Worm (Caenorhabditis elegans) whole organism, L1 larva: ENCODE measurements around the gene acr-18.

ENCODE experiments used
- dpl-1 ChIP-seq, 3 experiments: fragments of 150-350 bp in 2 of 3; sonication (generic microtip) in 1 of 3; optimal IDR thresholded peaks; 2 replicates each; lab custom pipeline; 2014 to 2017; ENCODE audit warnings: missing biosample characterization in 3 of 3, missing genetic modification characterization in 3 of 3, missing genetic modification reagents in 3 of 3
- fkh-10 ChIP-seq: sonication (generic microtip); optimal IDR thresholded peaks from 2 replicates; lab custom pipeline; 2017; ENCODE audit warnings: missing biosample characterization, missing genetic modification reagents, missing genetic modification characterization
- grh-1 ChIP-seq: fragments of 200-800 bp; sonication (Bioruptor generic); IDR thresholded peaks from 2 replicates; pipeline ENCODE4 v1.3.6; 2022; ENCODE audit warnings: missing genetic modification reagents, missing genetic modification characterization, missing compliant biosample characterization
- mep-1 ChIP-seq: fragments of 150-350 bp; optimal IDR thresholded peaks from 2 replicates; lab custom pipeline; 2014; ENCODE audit warnings: missing biosample characterization, missing genetic modification characterization
- nhr-76 ChIP-seq: sonication (generic microtip); optimal IDR thresholded peaks from 2 replicates; lab custom pipeline; 2017; ENCODE audit warnings: missing biosample characterization, missing genetic modification characterization
- skn-1 ChIP-seq: fragments of 150-350 bp; optimal IDR thresholded peaks from 2 replicates; lab custom pipeline; 2014; ENCODE audit warnings: missing biosample characterization, missing genetic modification characterization
- unc-130 ChIP-seq: fragments of 150-350 bp; optimal IDR thresholded peaks from 2 replicates; lab custom pipeline; 2017; ENCODE audit warnings: missing biosample characterization, missing genetic modification characterization, inconsistent platforms
- unc-62 ChIP-seq: fragments of 150-350 bp; optimal IDR thresholded peaks from 2 replicates; lab custom pipeline; 2014; ENCODE audit warnings: missing biosample characterization, missing genetic modification reagents, missing genetic modification characterization
- zag-1 ChIP-seq: fragments of 150-350 bp; optimal IDR thresholded peaks from 2 replicates; lab custom pipeline; 2014; ENCODE audit warnings: missing biosample characterization, missing genetic modification characterization

ce11 chrV:15515365-15515764 is 43.6 kb downstream of the acr-18 start:
- TF ChIP-seq skn-1 (tag; lab: Kevin White, UChicago) (no peak), zag-1 (tag; lab: Kevin White, UChicago) (no peak), grh-1 (no peak), nhr-76 (no peak), unc-130 (tag; lab: Kevin White, UChicago) (no peak), mep-1 (tag; lab: Kevin White, UChicago) (no peak), unc-62 (GFP tag; lab: Kevin White, UChicago) (no peak), dpl-1 (GFP tag; optimal IDR thresholded peaks at IDR 0.05; lab: Kevin White, UChicago) (no peak), fkh-10 (GFP tag; lab: Kevin White, UChicago) (no peak)
